Worm (Caenorhabditis elegans): ENCODE measurements around the gene cnnm-5.

- no peak for TF ChIP-seq pha-4 (tag; optimal IDR thresholded peaks at IDR 0.05)
- no peak for TF ChIP-seq somi-1 (GFP tag; optimal IDR thresholded peaks at IDR 0.05)
- TF ChIP-seq nhr-90 (tag; optimal IDR thresholded peaks at IDR 0.05) = no peak
- TF ChIP-seq Y79H2A.3 (GFP tag; conservative IDR thresholded peaks at IDR 0.05) = no peak
- no peak for TF ChIP-seq B0035.1 (tag; optimal IDR thresholded peaks at IDR 0.05)
- TF ChIP-seq ceh-79 (tag; optimal IDR thresholded peaks at IDR 0.05) = no peak
- no peak for TF ChIP-seq xnd-1 (tag; optimal IDR thresholded peaks at IDR 0.05)
- no peak for TF ChIP-seq rpc-1 (optimal IDR thresholded peaks at IDR 0.05)
- TF ChIP-seq rpc-1 (tag; optimal IDR thresholded peaks at IDR 0.05) = no peak
- no peak for TF ChIP-seq zim-3 (tag; optimal IDR thresholded peaks at IDR 0.05)
- no peak for TF ChIP-seq lin-40 (tag; optimal IDR thresholded peaks at IDR 0.05)
- no peak for TF ChIP-seq ceh-40 (GFP tag; IDR thresholded peaks at IDR 0.05)
- no peak for TF ChIP-seq snpc-4 (GFP tag; optimal IDR thresholded peaks at IDR 0.05)
- peak in 3 of 4 experiments; percentile 8 to 67 (median 36) for TF ChIP-seq snpc-4 (tag; optimal IDR thresholded peaks at IDR 0.05)
These were observed 8.9 kb downstream of the cnnm-5 start for ce11 chrIII:3820134-3820533.
